Worm (Caenorhabditis elegans): ENCODE measurements around the gene pqm-1.

DNA sequence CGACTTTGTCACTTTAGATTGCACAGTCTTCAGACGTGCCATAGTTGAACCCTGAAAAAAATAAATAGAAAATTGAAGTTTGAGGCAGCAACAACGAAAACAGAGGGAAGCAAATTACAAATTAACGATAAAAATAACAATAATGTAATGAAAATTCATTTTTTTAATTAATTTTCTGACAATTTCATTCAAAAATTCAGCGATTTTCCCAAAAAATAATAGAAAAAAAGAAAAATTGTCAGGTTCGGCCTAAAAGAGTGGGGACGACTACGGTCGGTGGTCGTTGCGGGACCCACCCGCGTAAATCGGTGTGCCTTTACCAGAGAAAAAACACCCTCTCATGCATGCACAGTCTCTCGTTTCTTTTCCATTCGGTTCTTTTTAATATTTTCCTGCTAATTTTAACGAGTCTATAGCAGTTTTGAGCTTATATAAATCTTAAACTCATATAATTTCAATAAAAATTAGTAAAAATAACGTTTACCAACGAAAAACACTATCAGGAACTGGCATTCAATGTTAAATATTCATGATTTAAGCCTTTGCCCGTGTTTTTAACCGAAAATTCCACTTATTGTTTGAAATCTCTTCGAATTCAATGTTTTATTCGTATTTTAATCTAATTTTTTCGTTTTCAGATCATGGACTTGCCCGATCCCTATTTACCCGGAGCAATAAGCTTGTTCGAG, 25.9 kb downstream of the pqm-1 start, which contains the start of the genes rps-9 and lsm-1:
- TF ChIP-seq ama-1 (optimal IDR thresholded peaks at IDR 0.05) (no peak), tbx-11 (GFP tag; IDR thresholded peaks at IDR 0.05) (no peak), flt-1 (GFP tag; IDR thresholded peaks at IDR 0.05) (no peak), sea-1 (GFP tag; conservative IDR thresholded peaks at IDR 0.05) (no peak), aly-1 (tag; optimal IDR thresholded peaks at IDR 0.05) (no peak), ets-7 (tag; optimal IDR thresholded peaks at IDR 0.05) (no peak), ceh-13 (GFP tag; optimal IDR thresholded peaks at IDR 0.05) (no peak), hnd-1 (tag; optimal IDR thresholded peaks at IDR 0.05) (no peak), F13C5.2 (tag; optimal IDR thresholded peaks at IDR 0.05) (peak; percentile 29), tbx-37 (GFP tag; conservative IDR thresholded peaks at IDR 0.05) (no peak), scrt-1 (GFP tag; IDR thresholded peaks at IDR 0.05) (no peak), pes-1 (GFP tag; IDR thresholded peaks at IDR 0.05) (no peak), ceh-36 (tag; optimal IDR thresholded peaks at IDR 0.05) (no peak), hmg-4 (GFP tag; optimal IDR thresholded peaks at IDR 0.05) (no peak)

All from whole organism, early embryonic.